Worm (Caenorhabditis elegans) whole organism, young adult: ENCODE measurements around the gene ivph-3.
A peak's percentile ranks its signal among the peaks of the same experiment; 100 is the strongest.

ENCODE experiments used
- B0019.2 ChIP-seq: fragments of 200-800 bp; sonication (Bioruptor generic); conservative IDR thresholded peaks from 2 replicates; pipeline ENCODE4 v1.3.6; 2022; ENCODE audit warnings: missing genetic modification reagents, missing genetic modification characterization, missing compliant biosample characterization
- B0035.1 ChIP-seq: sonication (generic microtip); optimal IDR thresholded peaks from 2 replicates; lab custom pipeline; 2016; ENCODE audit warnings: missing genetic modification characterization, mild to moderate bottlenecking, missing compliant biosample characterization, missing genotype, missing genetic modification reagents
- C06A6.2 ChIP-seq: fragments of 200-800 bp; sonication (Bioruptor generic); conservative IDR thresholded peaks from 2 replicates; pipeline ENCODE4 v1.3.6; 2022; ENCODE audit warnings: missing genetic modification characterization, missing compliant biosample characterization
- C17E4.6 ChIP-seq: fragments of 200-800 bp; sonication (Bioruptor generic); IDR thresholded peaks from 2 replicates; pipeline ENCODE4 v1.3.6; 2022; ENCODE audit warnings: missing genetic modification reagents, missing genetic modification characterization, missing compliant biosample characterization
- D2030.7 ChIP-seq: fragments of 200-800 bp; sonication (Bioruptor generic); IDR thresholded peaks from 2 replicates; pipeline ENCODE4 v1.3.6; 2022; ENCODE audit warnings: missing genetic modification reagents, missing genetic modification characterization, missing compliant biosample characterization
- F22D6.2 ChIP-seq: sonication (generic microtip); optimal IDR thresholded peaks from 2 replicates; lab custom pipeline; 2016; ENCODE audit warnings: mild to moderate bottlenecking, missing genetic modification characterization, missing compliant biosample characterization
- F23B12.7 ChIP-seq: sonication (generic microtip); optimal IDR thresholded peaks from 2 replicates; lab custom pipeline; 2017; ENCODE audit warnings: missing genetic modification characterization, mild to moderate bottlenecking, missing compliant biosample characterization, antibody characterized with exemption, moderate library complexity; ENCODE audit not compliant: insufficient read depth
- F33H1.4 ChIP-seq: fragments of 200-800 bp; sonication (Bioruptor generic); IDR thresholded peaks from 2 replicates; pipeline ENCODE4 v1.3.6; 2022; ENCODE audit warnings: missing genetic modification reagents, missing genetic modification characterization, missing compliant biosample characterization
- K11D2.4 ChIP-seq: fragments of 200-800 bp; sonication (Bioruptor generic); IDR thresholded peaks from 2 replicates; pipeline ENCODE4 v1.3.6; 2022; ENCODE audit warnings: missing genetic modification reagents, missing genetic modification characterization, missing compliant biosample characterization
- K12H6.12 ChIP-seq: fragments of 200-800 bp; sonication (Bioruptor generic); optimal IDR thresholded peaks from 2 replicates; lab custom pipeline; 2018; ENCODE audit warnings: mild to moderate bottlenecking, missing genetic modification characterization, missing compliant biosample characterization
- T07F8.4 ChIP-seq: sonication (generic microtip); optimal IDR thresholded peaks from 2 replicates; lab custom pipeline; 2016; ENCODE audit warnings: mild to moderate bottlenecking, missing genetic modification characterization, moderate library complexity, missing compliant biosample characterization
- Y79H2A.3 ChIP-seq: fragments of 200-800 bp; sonication (Bioruptor generic); conservative IDR thresholded peaks from 2 replicates; pipeline ENCODE4 v1.3.6; 2022; ENCODE audit warnings: missing genetic modification reagents, missing genetic modification characterization, missing compliant biosample characterization
- ZK185.1 ChIP-seq: sonication (generic microtip); optimal IDR thresholded peaks from 2 replicates; lab custom pipeline; 2016; ENCODE audit warnings: mild to moderate bottlenecking, missing genetic modification characterization, missing compliant biosample characterization; ENCODE audit not compliant: poor library complexity, severe bottlenecking
- akir-1 ChIP-seq: fragments of 200-800 bp; sonication (Bioruptor generic); optimal IDR thresholded peaks from 2 replicates; lab custom pipeline; 2018; ENCODE audit warnings: mild to moderate bottlenecking, missing genetic modification characterization, moderate library complexity, missing compliant biosample characterization
- aptf-2 ChIP-seq: fragments of 200-800 bp; sonication (Bioruptor generic); conservative IDR thresholded peaks from 2 replicates; pipeline ENCODE4 v1.3.6; 2022; ENCODE audit warnings: missing genetic modification reagents, missing genetic modification characterization, missing compliant biosample characterization
- attf-5 ChIP-seq: fragments of 200-800 bp; sonication (Bioruptor generic); optimal IDR thresholded peaks from 2 replicates; lab custom pipeline; 2018; ENCODE audit warnings: mild to moderate bottlenecking, missing genetic modification characterization, missing compliant biosample characterization
- ccch-3 ChIP-seq: fragments of 200-800 bp; sonication (Bioruptor generic); optimal IDR thresholded peaks from 2 replicates; lab custom pipeline; 2018; ENCODE audit warnings: mild to moderate bottlenecking, missing genetic modification characterization, missing compliant biosample characterization
- ceh-100 ChIP-seq: fragments of 200-800 bp; sonication (Bioruptor generic); IDR thresholded peaks from 2 replicates; pipeline ENCODE4 v1.3.6; 2022; ENCODE audit warnings: missing genetic modification reagents, missing genetic modification characterization, missing compliant biosample characterization
- ceh-40 ChIP-seq: fragments of 200-800 bp; sonication (Bioruptor generic); IDR thresholded peaks from 2 replicates; pipeline ENCODE4 v1.3.6; 2022; ENCODE audit warnings: missing genetic modification characterization, missing compliant biosample characterization
- ceh-58 ChIP-seq: fragments of 200-800 bp; sonication (Bioruptor generic); IDR thresholded peaks from 2 replicates; pipeline ENCODE4 v1.3.6; 2022; ENCODE audit warnings: missing genetic modification characterization, missing compliant biosample characterization
- dpff-1 ChIP-seq: sonication (generic microtip); optimal IDR thresholded peaks from 2 replicates; lab custom pipeline; 2017; ENCODE audit warnings: mild to moderate bottlenecking, missing genetic modification characterization, missing compliant biosample characterization
- efl-1 ChIP-seq: fragments of 150-350 bp; optimal IDR thresholded peaks from 2 replicates; lab custom pipeline; 2014; ENCODE audit warnings: missing biosample characterization, missing genetic modification reagents, missing genetic modification characterization
- egl-18 ChIP-seq: fragments of 200-800 bp; sonication (Bioruptor generic); IDR thresholded peaks from 2 replicates; pipeline ENCODE4 v1.3.6; 2022; ENCODE audit warnings: missing genetic modification reagents, missing genetic modification characterization, missing compliant biosample characterization
- ets-4 ChIP-seq: fragments of 200-800 bp; sonication (Bioruptor generic); optimal IDR thresholded peaks from 2 replicates; lab custom pipeline; 2018; ENCODE audit warnings: mild to moderate bottlenecking, missing genetic modification characterization, missing compliant biosample characterization
- fkh-3 ChIP-seq: sonication (generic microtip); optimal IDR thresholded peaks from 2 replicates; lab custom pipeline; 2016; ENCODE audit warnings: mild to moderate bottlenecking, missing genetic modification characterization, missing compliant biosample characterization
- him-1 ChIP-seq: sonication (generic microtip); optimal IDR thresholded peaks from 2 replicates; lab custom pipeline; 2016; ENCODE audit warnings: missing genotype, missing genetic modification reagents, missing genetic modification characterization, missing compliant biosample characterization
- hlh-12 ChIP-seq: sonication (generic microtip); optimal IDR thresholded peaks from 2 replicates; lab custom pipeline; 2016; ENCODE audit warnings: missing genetic modification characterization, missing compliant biosample characterization
- hrde-1 ChIP-seq: sonication (generic microtip); optimal IDR thresholded peaks from 2 replicates; lab custom pipeline; 2016; ENCODE audit warnings: missing genetic modification characterization, mild to moderate bottlenecking, missing compliant biosample characterization, moderate library complexity, missing genotype, missing genetic modification reagents, borderline replicate concordance
- hsf-1 ChIP-seq: fragments of 200-800 bp; sonication (Bioruptor generic); IDR thresholded peaks from 2 replicates; pipeline ENCODE4 v1.3.6; 2022; ENCODE audit warnings: missing genetic modification reagents, missing genetic modification characterization, missing compliant biosample characterization
- let-526 ChIP-seq: fragments of 200-800 bp; sonication (Bioruptor generic); IDR thresholded peaks from 2 replicates; pipeline ENCODE4 v1.3.6; 2022; ENCODE audit warnings: missing genetic modification reagents, missing genetic modification characterization, missing compliant biosample characterization
- lin-26 ChIP-seq: fragments of 200-800 bp; sonication (Bioruptor generic); IDR thresholded peaks from 2 replicates; pipeline ENCODE4 v1.3.6; 2022; ENCODE audit warnings: missing genetic modification reagents, missing genetic modification characterization, missing compliant biosample characterization
- lin-35 ChIP-seq, 3 experiments: fragments of 150-350 bp in 2 of 3; sonication (generic microtip) in 1 of 3; optimal IDR thresholded peaks; 2 replicates each; lab custom pipeline; 2014 to 2018; ENCODE audit warnings: missing biosample characterization in 3 of 3, missing genetic modification characterization in 3 of 3, missing genetic modification reagents in 3 of 3
- madf-10 ChIP-seq: sonication (generic microtip); optimal IDR thresholded peaks from 2 replicates; lab custom pipeline; 2016; ENCODE audit warnings: mild to moderate bottlenecking, missing genetic modification characterization, missing compliant biosample characterization
- madf-3 ChIP-seq: fragments of 200-800 bp; sonication (Bioruptor generic); IDR thresholded peaks from 2 replicates; pipeline ENCODE4 v1.3.6; 2022; ENCODE audit warnings: missing genetic modification reagents, missing genetic modification characterization, missing compliant biosample characterization
- madf-6 ChIP-seq: fragments of 200-800 bp; sonication (Bioruptor generic); IDR thresholded peaks from 2 replicates; pipeline ENCODE4 v1.3.6; 2022; ENCODE audit warnings: missing genetic modification reagents, missing genetic modification characterization, missing compliant biosample characterization
- madf-8 ChIP-seq: fragments of 200-800 bp; sonication (Bioruptor generic); conservative IDR thresholded peaks from 2 replicates; pipeline ENCODE4 v1.3.6; 2022; ENCODE audit warnings: missing genetic modification reagents, missing genetic modification characterization, missing compliant biosample characterization
- mxl-1 ChIP-seq: sonication (generic microtip); optimal IDR thresholded peaks from 2 replicates; lab custom pipeline; 2016; ENCODE audit warnings: missing genetic modification characterization, missing compliant biosample characterization
- nfya-1 ChIP-seq: sonication (generic microtip); optimal IDR thresholded peaks from 2 replicates; lab custom pipeline; 2017; ENCODE audit warnings: antibody characterized with exemption, missing compliant biosample characterization, missing genetic modification characterization, borderline replicate concordance; ENCODE audit not compliant: insufficient read depth
- sea-2 ChIP-seq: fragments of 200-800 bp; sonication (Bioruptor generic); IDR thresholded peaks from 2 replicates; pipeline ENCODE4 v1.3.6; 2022; ENCODE audit warnings: missing genetic modification characterization, missing compliant biosample characterization
- snpc-1.1 ChIP-seq: sonication (generic microtip); optimal IDR thresholded peaks from 2 replicates; lab custom pipeline; 2017; ENCODE audit warnings: missing genetic modification characterization, mild to moderate bottlenecking, missing compliant biosample characterization, antibody characterized with exemption, moderate library complexity, missing genotype, missing genetic modification reagents; ENCODE audit not compliant: insufficient read depth
- snpc-1.3 ChIP-seq: sonication (generic microtip); optimal IDR thresholded peaks from 2 replicates; lab custom pipeline; 2017; ENCODE audit warnings: missing genetic modification characterization, mild to moderate bottlenecking, missing compliant biosample characterization, antibody characterized with exemption, moderate library complexity, missing genotype, missing genetic modification reagents; ENCODE audit not compliant: insufficient read depth
- somi-1 ChIP-seq: fragments of 200-800 bp; sonication (Bioruptor generic); optimal IDR thresholded peaks from 2 replicates; lab custom pipeline; 2018; ENCODE audit warnings: mild to moderate bottlenecking, missing genetic modification characterization, missing compliant biosample characterization
- tbp1 ChIP-seq: fragments of 200-800 bp; sonication (Bioruptor generic); optimal IDR thresholded peaks from 2 replicates; lab custom pipeline; 2018; ENCODE audit warnings: mild to moderate bottlenecking, missing genetic modification characterization, missing compliant biosample characterization
- tlf-1 ChIP-seq: fragments of 200-800 bp; sonication (Bioruptor generic); optimal IDR thresholded peaks from 2 replicates; lab custom pipeline; 2018; ENCODE audit warnings: mild to moderate bottlenecking, missing genetic modification characterization, missing compliant biosample characterization
- xnd-1 ChIP-seq: sonication (generic microtip); optimal IDR thresholded peaks from 2 replicates; lab custom pipeline; 2016; ENCODE audit warnings: missing genotype, missing genetic modification reagents, missing genetic modification characterization, missing compliant biosample characterization
- zfh-2 ChIP-seq: fragments of 200-800 bp; sonication (Bioruptor generic); conservative IDR thresholded peaks from 2 replicates; pipeline ENCODE4 v1.3.6; 2022; ENCODE audit warnings: missing genetic modification reagents, missing genetic modification characterization, missing compliant biosample characterization
- ztf-18 ChIP-seq: sonication (generic microtip); optimal IDR thresholded peaks from 2 replicates; lab custom pipeline; 2016; ENCODE audit warnings: missing genotype, mild to moderate bottlenecking, missing genetic modification characterization, missing compliant biosample characterization
- ztf-26 ChIP-seq: sonication (generic microtip); optimal IDR thresholded peaks from 2 replicates; lab custom pipeline; 2017; ENCODE audit warnings: missing genetic modification characterization, missing compliant biosample characterization
- ztf-6 ChIP-seq: fragments of 200-800 bp; sonication (Bioruptor generic); IDR thresholded peaks from 2 replicates; pipeline ENCODE4 v1.3.6; 2022; ENCODE audit warnings: missing genetic modification reagents, missing genetic modification characterization, missing compliant biosample characterization

Gene ivph-3

ce11 chrIV:3032020-3032419 lies 21.5 kb upstream of the ivph-3 start (continued):
- TF ChIP-seq snpc-1.3 (tag; lab: Kevin White, UChicago), result no peak
- no peak for TF ChIP-seq tbp1 (GFP tag; lab: Kevin White, UChicago)
- no peak for TF ChIP-seq sea-2 (GFP tag; lab: Robert Waterston, UW)
- TF ChIP-seq efl-1 (GFP tag; lab: Kevin White, UChicago), result no peak
- no peak for TF ChIP-seq somi-1 (GFP tag; lab: Kevin White, UChicago)
- no peak for TF ChIP-seq ZK185.1 (tag; lab: Kevin White, UChicago)
- TF ChIP-seq F22D6.2 (tag; lab: Kevin White, UChicago), result no peak
- TF ChIP-seq hrde-1, result peak; percentile 7
- TF ChIP-seq F23B12.7 (tag; lab: Kevin White, UChicago), result no peak
- no peak for TF ChIP-seq snpc-1.1 (tag; lab: Kevin White, UChicago)
- TF ChIP-seq lin-35 (GFP tag; optimal IDR thresholded peaks at IDR 0.05; lab: Kevin White, UChicago), result no peak
- TF ChIP-seq xnd-1, result no peak
- TF ChIP-seq lin-26 (GFP tag; lab: Robert Waterston, UW), result no peak
- TF ChIP-seq ceh-100, result no peak
- TF ChIP-seq let-526, result no peak
- no peak for TF ChIP-seq ztf-6 (GFP tag; lab: Robert Waterston, UW)
- no peak for TF ChIP-seq him-1 (tag; lab: Kevin White, UChicago)
- TF ChIP-seq egl-18, result no peak
- no peak for TF ChIP-seq ccch-3
- no peak for TF ChIP-seq tlf-1 (GFP tag; lab: Kevin White, UChicago)
- TF ChIP-seq C06A6.2 (GFP tag; lab: Robert Waterston, UW), result no peak
- no peak for TF ChIP-seq madf-10
- TF ChIP-seq ztf-26 (tag; lab: Kevin White, UChicago), result no peak
- TF ChIP-seq hsf-1, result peak; percentile 67
- no peak for TF ChIP-seq aptf-2 (GFP tag; lab: Robert Waterston, UW)
- TF ChIP-seq mxl-1 (tag; lab: Kevin White, UChicago), result no peak
- no peak for TF ChIP-seq attf-5 (GFP tag; lab: Kevin White, UChicago)
- TF ChIP-seq D2030.7, result no peak
- TF ChIP-seq madf-8 (GFP tag; lab: Robert Waterston, UW), result no peak
- no peak for TF ChIP-seq ceh-40
- no peak for TF ChIP-seq C17E4.6 (GFP tag; lab: Robert Waterston, UW)
- no peak for TF ChIP-seq ets-4 (GFP tag; lab: Kevin White, UChicago)
- no peak for TF ChIP-seq ceh-58 (GFP tag; lab: Robert Waterston, UW)
- TF ChIP-seq akir-1, result no peak
- no peak for TF ChIP-seq Y79H2A.3 (GFP tag; lab: Robert Waterston, UW)
- no peak for TF ChIP-seq nfya-1 (tag; lab: Kevin White, UChicago)
- TF ChIP-seq hlh-12 (tag; lab: Kevin White, UChicago), result no peak
- TF ChIP-seq ztf-18 (tag; lab: Kevin White, UChicago), result no peak
- no peak for TF ChIP-seq F33H1.4
- peak; percentile 66 for TF ChIP-seq dpff-1 (tag; lab: Kevin White, UChicago)
- TF ChIP-seq B0019.2 (GFP tag; lab: Robert Waterston, UW), result no peak
- no peak for TF ChIP-seq B0035.1 (tag; lab: Kevin White, UChicago)
- TF ChIP-seq T07F8.4 (tag; lab: Kevin White, UChicago), result no peak
- peak; percentile 42; the same call in 1 of the 2 replicates for TF ChIP-seq madf-6 (GFP tag; lab: Robert Waterston, UW)
- 0 out of 2 replicates have a peak, but pooled peaks have one; percentile 42 for TF ChIP-seq madf-3 (GFP tag; lab: Robert Waterston, UW)
- TF ChIP-seq K12H6.12, result no peak
- no peak for TF ChIP-seq fkh-3 (tag; lab: Kevin White, UChicago)
- no peak for TF ChIP-seq K11D2.4 (GFP tag; lab: Robert Waterston, UW)
- no peak for TF ChIP-seq zfh-2 (GFP tag; lab: Robert Waterston, UW)
